Worm (Caenorhabditis elegans): ENCODE results near the gene zim-1.

DNA sequence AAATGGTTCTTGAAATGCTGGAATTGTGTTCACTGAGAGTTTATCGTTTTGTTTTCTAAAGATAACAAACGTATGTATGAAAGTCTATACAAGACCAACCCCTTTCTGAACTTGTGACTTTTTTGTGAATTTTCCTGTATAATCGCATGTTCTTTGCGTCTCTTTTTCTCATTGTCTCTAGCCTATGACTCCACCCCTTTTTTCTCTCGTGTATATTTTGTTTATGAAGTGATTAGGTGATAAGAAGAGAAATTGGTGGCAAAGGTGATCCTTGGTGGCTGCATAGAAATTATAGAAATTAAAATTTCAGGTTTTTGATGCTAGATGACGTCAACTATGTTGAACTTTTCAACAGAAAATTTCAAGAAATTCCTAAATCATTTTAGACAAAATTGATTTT is 1.8 kb upstream of the zim-1 start, which contains the start of gene T07G12.5:
- TF ChIP-seq flt-1 (GFP tag; IDR thresholded peaks at IDR 0.05), result no peak
- no peak for TF ChIP-seq ztf-29 (GFP tag; IDR thresholded peaks at IDR 0.05)
- TF ChIP-seq klf-2 (GFP tag; conservative IDR thresholded peaks at IDR 0.05), result no peak
- no peak for TF ChIP-seq tab-1 (GFP tag; IDR thresholded peaks at IDR 0.05)
- no peak for TF ChIP-seq cog-1 (tag; optimal IDR thresholded peaks at IDR 0.05)

All from whole organism, midembryonic.